Fruit fly (Drosophila melanogaster): ENCODE results near the gene Arts.

The Arts gene

dm6 chr3L:16615132-16615709 is 12.6 kb downstream of the Arts start, which contains the start of gene Mo25 (continued):
- TF ChIP-seq CG8924 (tag; optimal IDR thresholded peaks at IDR 0.05) (peak; percentile 51), oc (tag; optimal IDR thresholded peaks at IDR 0.05) (no peak), cg (GFP tag; optimal IDR thresholded peaks at IDR 0.05) (no peak), H2.0 (GFP tag; IDR thresholded peaks at IDR 0.05) (no peak), ro (GFP tag; IDR thresholded peaks at IDR 0.05) (no peak), CG8359 (GFP tag; optimal IDR thresholded peaks at IDR 0.05; ENCODE audit: borderline replicate concordance) (no peak), CG4730 (GFP tag; IDR thresholded peaks at IDR 0.05) (no peak), eyg (GFP tag; optimal IDR thresholded peaks at IDR 0.05) (no peak), inv (GFP tag; IDR thresholded peaks at IDR 0.05; ENCODE audit: partially characterized antibody) (peak; percentile 60), bcd (GFP tag; optimal IDR thresholded peaks at IDR 0.05) (no peak), wor (GFP tag; IDR thresholded peaks at IDR 0.05) (no peak), CG6791 (GFP tag; IDR thresholded peaks at IDR 0.05; ENCODE audit: partially characterized antibody) (peak; percentile 76), Oli (tag; optimal IDR thresholded peaks at IDR 0.05) (no peak), CG5953 (GFP tag; IDR thresholded peaks at IDR 0.05) (no peak), pan (optimal IDR thresholded peaks at IDR 0.05) (no peak), pan (GFP tag; optimal IDR thresholded peaks at IDR 0.05 in 1 of 2, IDR thresholded peaks at IDR 0.05 in 1 of 2) (no peak), CG6765 (GFP tag; optimal IDR thresholded peaks at IDR 0.05) (no peak), sima (GFP tag; optimal IDR thresholded peaks at IDR 0.05) (no peak), Ptx1 (GFP tag; IDR thresholded peaks at IDR 0.05) (no peak), psq (GFP tag; optimal IDR thresholded peaks at IDR 0.05) (no peak), Trl (optimal IDR thresholded peaks at IDR 0.05) (no peak), Trl (GFP tag; optimal IDR thresholded peaks at IDR 0.05) (no peak), Hand (GFP tag; optimal IDR thresholded peaks at IDR 0.05) (no peak), Scr (GFP tag; IDR thresholded peaks at IDR 0.05; ENCODE audit: partially characterized antibody) (peak; percentile 72), otp (GFP tag; IDR thresholded peaks at IDR 0.05) (0 out of 3 replicates have a peak, but pooled peaks have one; percentile 33), CG6813 (GFP tag; optimal IDR thresholded peaks at IDR 0.05) (peak; percentile 9), sna (GFP tag; IDR thresholded peaks at IDR 0.05; ENCODE audit: partially characterized antibody) (peak; percentile 64), Dp (GFP tag; optimal IDR thresholded peaks at IDR 0.05) (peak; percentile 83), schlank (tag; optimal IDR thresholded peaks at IDR 0.05) (no peak), CG12155 (GFP tag; optimal IDR thresholded peaks at IDR 0.05) (peak; percentile 46), Deaf1 (tag; optimal IDR thresholded peaks at IDR 0.05) (peak; percentile 17), ato (GFP tag; IDR thresholded peaks at IDR 0.05; ENCODE audit: partially characterized antibody) (peak; percentile 55), tap (tag; optimal IDR thresholded peaks at IDR 0.05) (peak; percentile 33), Side (GFP tag; optimal IDR thresholded peaks at IDR 0.05) (peak; percentile 0), CG10654 (GFP tag; optimal IDR thresholded peaks at IDR 0.05) (no peak), Oaz (GFP tag; IDR thresholded peaks at IDR 0.05) (no peak), sr (GFP tag; IDR thresholded peaks at IDR 0.05) (no peak), tin (GFP tag; optimal IDR thresholded peaks at IDR 0.05) (peak; percentile 49), ssp (GFP tag; IDR thresholded peaks at IDR 0.05) (peak; percentile 29; the same call in 1 of the 2 replicates), CG17359 (tag; optimal IDR thresholded peaks at IDR 0.05) (peak; percentile 29), chm (GFP tag; IDR thresholded peaks at IDR 0.05) (no peak), CG30431 (GFP tag; optimal IDR thresholded peaks at IDR 0.05) (no peak), Opbp (GFP tag; IDR thresholded peaks at IDR 0.05; ENCODE audit: partially characterized antibody) (peak; percentile 81), CG7963 (GFP tag; IDR thresholded peaks at IDR 0.05; ENCODE audit: partially characterized antibody) (peak; percentile 60; the same call in 1 of the 3 replicates), CG10209 (GFP tag; optimal IDR thresholded peaks at IDR 0.05) (peak; percentile 3), fd102C (GFP tag; optimal IDR thresholded peaks at IDR 0.05) (no peak), bigmax (GFP tag; optimal IDR thresholded peaks at IDR 0.05) (no peak), CG1602 (GFP tag; optimal IDR thresholded peaks at IDR 0.05) (no peak), CG7372 (GFP tag; IDR thresholded peaks at IDR 0.05) (no peak), bab2 (GFP tag; optimal IDR thresholded peaks at IDR 0.05) (no peak), CG30020 (tag; optimal IDR thresholded peaks at IDR 0.05) (peak; percentile 52)

Data from whole organism, embryonic.